Fruit fly (Drosophila melanogaster): ENCODE measurements around the gene Rpn5.

Gene Rpn5

DNA sequence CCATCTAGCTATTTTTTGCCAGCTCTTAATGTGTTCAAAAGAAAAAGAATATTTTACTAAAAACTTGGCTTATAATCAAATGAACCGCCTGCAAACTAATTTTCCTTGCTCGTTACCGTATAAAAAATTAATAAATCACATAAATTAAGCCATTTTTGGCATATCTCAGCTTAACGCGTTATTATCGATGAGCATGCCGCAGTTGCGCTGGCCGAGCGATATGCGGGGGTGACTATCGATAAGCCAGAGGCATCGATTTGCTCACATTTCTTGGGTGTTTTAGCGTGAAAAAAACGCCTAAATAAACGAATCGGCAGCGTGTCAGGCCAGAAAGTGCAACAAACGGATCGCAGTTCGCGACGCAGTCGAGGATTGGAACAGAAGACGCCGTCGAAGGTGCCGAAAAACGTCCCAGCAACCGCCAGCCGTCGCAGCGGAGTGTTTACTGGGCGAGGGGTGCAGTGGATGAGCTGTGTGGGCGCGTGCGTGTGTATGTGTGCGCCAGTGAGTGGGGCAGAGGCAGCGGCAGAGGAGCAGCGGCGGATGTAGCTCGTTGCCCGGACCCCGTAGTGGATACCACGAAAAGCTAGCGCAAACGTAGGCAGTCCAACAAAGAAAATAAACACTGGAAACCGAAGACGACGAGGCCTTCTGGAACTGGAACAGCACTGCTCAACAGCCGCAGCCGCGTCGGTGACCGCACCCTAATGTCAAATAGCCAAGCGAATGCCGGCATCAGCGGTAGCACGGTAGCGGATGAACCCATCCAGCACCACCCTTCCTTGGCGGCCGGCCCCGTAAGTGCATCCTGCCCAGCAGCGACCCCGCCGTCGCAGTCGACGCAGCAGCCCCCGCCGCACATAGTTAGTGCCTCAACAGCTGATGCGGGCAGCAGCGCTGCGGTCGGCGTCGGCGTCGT is 46.8 kb upstream of the Rpn5 start, which contains the start of the genes Sym and Madm (continued):
- TF ChIP-seq ac (GFP tag; optimal IDR thresholded peaks at IDR 0.05) (no peak), Elba2 (GFP tag; optimal IDR thresholded peaks at IDR 0.05) (peak; percentile 39), CG16813 (GFP tag; IDR thresholded peaks at IDR 0.05; ENCODE audit: partially characterized antibody) (peak; percentile 89), croc (GFP tag; conservative IDR thresholded peaks at IDR 0.05) (no peak), CG10959 (GFP tag; IDR thresholded peaks at IDR 0.05) (no peak), CG7928 (GFP tag; optimal IDR thresholded peaks at IDR 0.05) (no peak), trem (tag; optimal IDR thresholded peaks at IDR 0.05) (peak; percentile 79), tgo (GFP tag; IDR thresholded peaks at IDR 0.05) (0 out of 3 replicates have a peak, but pooled peaks have one; percentile 44), kah (GFP tag; optimal IDR thresholded peaks at IDR 0.05) (no peak), CG2116 (GFP tag; optimal IDR thresholded peaks at IDR 0.05) (peak; percentile 95), CG4404 (GFP tag; IDR thresholded peaks at IDR 0.05) (no peak), CG11456 (GFP tag; IDR thresholded peaks at IDR 0.05) (no peak), crol (GFP tag; IDR thresholded peaks at IDR 0.05) (peak; percentile 99), chinmo (GFP tag; IDR thresholded peaks at IDR 0.05; ENCODE audit: partially characterized antibody) (peak; percentile 72; the same call in 1 of the 4 replicates), CG17802 (tag; optimal IDR thresholded peaks at IDR 0.05) (no peak), bsh (GFP tag; optimal IDR thresholded peaks at IDR 0.05) (peak in 1 of 2 experiments; percentile 22), HLH54F (GFP tag; optimal IDR thresholded peaks at IDR 0.05) (peak; percentile 69), CG32772 (GFP tag; IDR thresholded peaks at IDR 0.05) (0 out of 2 replicates have a peak, but pooled peaks have one; percentile 20), tna (GFP tag; IDR thresholded peaks at IDR 0.05; ENCODE audit: partially characterized antibody) (peak; percentile 56; the same call in 1 of the 2 replicates), CG43689 (GFP tag; IDR thresholded peaks at IDR 0.05) (no peak), Sry-β (GFP tag; optimal IDR thresholded peaks at IDR 0.05) (peak; percentile 91), yki (optimal IDR thresholded peaks at IDR 0.05) (no peak), Hr51 (GFP tag; optimal IDR thresholded peaks at IDR 0.05) (peak in 1 of 2 experiments; percentile 50), CG13123 (GFP tag; optimal IDR thresholded peaks at IDR 0.05) (no peak), al (GFP tag; IDR thresholded peaks at IDR 0.05) (peak; percentile 45), Dek (tag; optimal IDR thresholded peaks at IDR 0.05) (peak; percentile 16), luna (GFP tag; optimal IDR thresholded peaks at IDR 0.05) (no peak), dysf (GFP tag; IDR thresholded peaks at IDR 0.05) (peak; percentile 7; the same call in 1 of the 3 replicates), cato (GFP tag; optimal IDR thresholded peaks at IDR 0.05; ENCODE audit: borderline replicate concordance) (peak; percentile 29), CG10321 (GFP tag; IDR thresholded peaks at IDR 0.05) (no peak), fd96Cb (tag; optimal IDR thresholded peaks at IDR 0.05) (peak; percentile 23), ewg (GFP tag; optimal IDR thresholded peaks at IDR 0.05) (peak; percentile 83), CG2875 (GFP tag; optimal IDR thresholded peaks at IDR 0.05) (no peak), gce (GFP tag; IDR thresholded peaks at IDR 0.05) (no peak), seq (GFP tag; IDR thresholded peaks at IDR 0.05) (no peak), maf-S (GFP tag; optimal IDR thresholded peaks at IDR 0.05) (peak; percentile 40), NC2α (GFP tag; optimal IDR thresholded peaks at IDR 0.05) (no peak), oc (tag; optimal IDR thresholded peaks at IDR 0.05) (no peak), chif (GFP tag; optimal IDR thresholded peaks at IDR 0.05) (peak in 1 of 2 experiments; percentile 4), Lhr (GFP tag; optimal IDR thresholded peaks at IDR 0.05) (no peak), Bteb2 (GFP tag; optimal IDR thresholded peaks at IDR 0.05) (peak; percentile 20), Abd-B (GFP tag; optimal IDR thresholded peaks at IDR 0.05) (peak; percentile 56), CG9437 (GFP tag; optimal IDR thresholded peaks at IDR 0.05) (peak; percentile 13), CG6254 (GFP tag; optimal IDR thresholded peaks at IDR 0.05) (no peak), CG30403 (GFP tag; optimal IDR thresholded peaks at IDR 0.05) (peak; percentile 65), D19B (GFP tag; optimal IDR thresholded peaks at IDR 0.05) (peak; percentile 4), CG8290 (GFP tag; optimal IDR thresholded peaks at IDR 0.05) (no peak), CG8290 (tag; optimal IDR thresholded peaks at IDR 0.05) (no peak)

All from whole organism, embryonic.